Fruit fly (Drosophila melanogaster): ENCODE measurements around the gene Regnase-1.

Regnase-1 gene

DNA sequence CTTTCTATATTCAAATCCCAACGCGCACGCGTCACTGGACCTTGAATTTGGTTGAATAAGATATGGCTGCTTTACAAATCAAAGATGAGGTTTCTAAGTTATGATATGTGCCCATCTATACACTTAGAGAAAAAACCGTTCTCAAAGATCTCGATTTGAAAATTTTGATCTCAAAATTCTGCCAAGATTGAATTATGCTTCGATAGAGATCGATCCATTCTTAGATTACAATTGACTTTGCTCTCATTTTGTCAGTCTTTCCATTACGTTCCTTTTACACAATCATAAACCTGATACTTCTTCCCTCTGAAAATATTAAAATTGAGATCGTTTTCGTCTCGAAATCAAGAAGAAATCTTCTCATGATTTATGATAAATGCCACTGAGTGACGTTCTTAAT lies 23.2 kb downstream of the Regnase-1 start:
- TF ChIP-seq lola (GFP tag; optimal IDR thresholded peaks at IDR 0.05) (no peak), sv (GFP tag; optimal IDR thresholded peaks at IDR 0.05) (no peak), dsf (GFP tag; optimal IDR thresholded peaks at IDR 0.05; ENCODE audit: borderline replicate concordance) (no peak)

DNA sequence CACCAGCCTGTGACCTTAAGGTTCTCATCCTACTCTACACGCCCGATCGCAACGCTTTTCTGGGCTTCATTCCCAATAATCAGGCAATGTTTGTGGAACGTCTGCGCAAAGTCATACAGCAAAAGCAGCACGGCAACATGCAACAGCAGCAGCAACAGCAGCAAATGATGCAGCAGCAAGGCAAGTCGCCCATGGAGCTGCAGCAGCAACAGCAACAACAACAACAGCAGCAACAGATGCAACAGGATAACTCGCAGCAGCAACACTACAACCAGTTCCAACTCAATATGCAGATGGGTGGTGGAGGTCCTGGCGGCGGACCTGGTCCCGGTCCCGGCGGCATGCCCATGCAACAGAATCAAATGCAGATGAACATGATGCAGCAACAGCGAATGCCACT lies 24.9 kb downstream of the Regnase-1 start:
- TF ChIP-seq rgr (GFP tag; optimal IDR thresholded peaks at IDR 0.05), result no peak
- TF ChIP-seq Dfd (GFP tag; optimal IDR thresholded peaks at IDR 0.05), result peak; percentile 94
- no peak for TF ChIP-seq N (GFP tag; optimal IDR thresholded peaks at IDR 0.05)
- TF ChIP-seq usp (GFP tag; optimal IDR thresholded peaks at IDR 0.05), result no peak
- TF ChIP-seq psq (GFP tag; optimal IDR thresholded peaks at IDR 0.05), result no peak

DNA sequence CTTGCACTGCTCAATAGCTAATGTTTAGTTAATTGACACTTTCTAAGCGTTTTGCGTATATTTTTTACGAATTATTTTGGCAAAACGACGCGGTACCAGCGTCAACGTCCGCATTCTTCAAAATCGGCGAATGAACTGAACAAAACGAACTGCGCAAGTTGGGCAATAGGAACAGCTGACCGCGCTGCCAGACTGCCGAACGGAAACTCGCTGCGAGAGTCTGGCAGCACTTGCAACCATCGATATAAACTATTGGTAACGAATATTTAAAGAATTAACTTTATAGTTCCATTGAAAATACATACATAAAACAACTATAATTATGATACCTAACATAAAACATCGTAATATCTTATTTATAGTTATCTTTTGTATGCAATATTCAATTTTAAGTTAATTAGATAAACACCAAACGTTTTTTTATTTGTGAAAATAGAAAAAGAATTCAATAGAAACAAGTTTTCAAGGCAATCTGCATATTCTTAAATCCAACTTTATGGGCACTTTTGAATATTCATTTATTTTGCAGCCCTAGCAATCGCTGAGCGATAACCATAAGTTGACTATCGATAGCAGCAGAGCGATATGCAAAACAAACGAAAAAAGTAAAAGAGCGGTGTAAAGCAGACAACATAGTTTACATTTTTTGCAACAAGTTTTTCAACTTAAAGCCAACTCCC lies 27.3 kb downstream of the Regnase-1 start, which contains the start of the genes Hs6st and MED25:
Gene Hs6st, minus strand, starts transcription at position 141 of the 680 bp plus-strand sequence.
Gene MED25, plus strand, starts transcription at position 576 of the 680 bp plus-strand sequence.
- TF ChIP-seq Jra (GFP tag; optimal IDR thresholded peaks at IDR 0.05), result no peak
- TF ChIP-seq Mio (GFP tag; optimal IDR thresholded peaks at IDR 0.05), result no peak
- TF ChIP-seq dl (GFP tag; optimal IDR thresholded peaks at IDR 0.05; ENCODE audit: insufficient read depth in 1 of 2, partially characterized antibody in 2 of 2), result no peak
- no peak for TF ChIP-seq Hnf4 (GFP tag; optimal IDR thresholded peaks at IDR 0.05)
- TF ChIP-seq CG9705 (GFP tag; optimal IDR thresholded peaks at IDR 0.05), result peak; percentile 40
- TF ChIP-seq dmrt93B (GFP tag; optimal IDR thresholded peaks at IDR 0.05), result peak; percentile 41
- TF ChIP-seq dsf (GFP tag; optimal IDR thresholded peaks at IDR 0.05; ENCODE audit: borderline replicate concordance), result no peak
- peak; percentile 70 for TF ChIP-seq Hr83 (GFP tag; optimal IDR thresholded peaks at IDR 0.05; ENCODE audit: poor library complexity, severe bottlenecking)
- TF ChIP-seq Vsx2 (GFP tag; optimal IDR thresholded peaks at IDR 0.05; ENCODE audit: partially characterized antibody), result no peak
- TF ChIP-seq fru (GFP tag; optimal IDR thresholded peaks at IDR 0.05), result peak; percentile 17
- no peak for TF ChIP-seq CrebA (GFP tag; optimal IDR thresholded peaks at IDR 0.05; ENCODE audit: borderline replicate concordance)
- no peak for TF ChIP-seq GATAd (GFP tag; optimal IDR thresholded peaks at IDR 0.05)
- TF ChIP-seq HLH106 (tag; optimal IDR thresholded peaks at IDR 0.05), result peak; percentile 34
- TF ChIP-seq h (GFP tag; optimal IDR thresholded peaks at IDR 0.05), result peak; percentile 71
- no peak for TF ChIP-seq Hr78 (GFP tag; optimal IDR thresholded peaks at IDR 0.05)
- TF ChIP-seq br (GFP tag; optimal IDR thresholded peaks at IDR 0.05), result no peak
- no peak for TF ChIP-seq Dfd (GFP tag; optimal IDR thresholded peaks at IDR 0.05)
- TF ChIP-seq usp (GFP tag; optimal IDR thresholded peaks at IDR 0.05), result no peak
- no peak for TF ChIP-seq N (GFP tag; optimal IDR thresholded peaks at IDR 0.05)
- no peak for TF ChIP-seq brk (GFP tag; optimal IDR thresholded peaks at IDR 0.05)
- TF ChIP-seq psq (GFP tag; optimal IDR thresholded peaks at IDR 0.05), result peak; percentile 98
- TF ChIP-seq sage (GFP tag; optimal IDR thresholded peaks at IDR 0.05), result no peak
- no peak for TF ChIP-seq OdsH (GFP tag; optimal IDR thresholded peaks at IDR 0.05)
- TF ChIP-seq ey (GFP tag; optimal IDR thresholded peaks at IDR 0.05), result no peak
- no peak for TF ChIP-seq rgr (GFP tag; optimal IDR thresholded peaks at IDR 0.05)
- no peak for TF ChIP-seq Myc (optimal IDR thresholded peaks at IDR 0.05)
- TF ChIP-seq sv (GFP tag; optimal IDR thresholded peaks at IDR 0.05), result peak; percentile 32
- no peak for TF ChIP-seq lola (GFP tag; optimal IDR thresholded peaks at IDR 0.05)
- peak; percentile 37 for TF ChIP-seq Sp1 (GFP tag; optimal IDR thresholded peaks at IDR 0.05)
- TF ChIP-seq foxo (GFP tag; optimal IDR thresholded peaks at IDR 0.05), result no peak
- TF ChIP-seq woc (GFP tag; optimal IDR thresholded peaks at IDR 0.05), result no peak
- no peak for TF ChIP-seq pan (optimal IDR thresholded peaks at IDR 0.05)
- TF ChIP-seq tai (GFP tag; optimal IDR thresholded peaks at IDR 0.05), result no peak
- TF ChIP-seq jim (GFP tag; optimal IDR thresholded peaks at IDR 0.05), result no peak
- no peak for TF ChIP-seq Abd-B (GFP tag; optimal IDR thresholded peaks at IDR 0.05)
- TF ChIP-seq CG32264 (GFP tag; optimal IDR thresholded peaks at IDR 0.05), result no peak
- TF ChIP-seq Dif (GFP tag; optimal IDR thresholded peaks at IDR 0.05; ENCODE audit: partially characterized antibody), result no peak
- no peak for TF ChIP-seq Rel (GFP tag; optimal IDR thresholded peaks at IDR 0.05)
- no peak for TF ChIP-seq Rel (tag; optimal IDR thresholded peaks at IDR 0.05)

Measured in whole organism, wandering third instar larva.